Worm (Caenorhabditis elegans): Measurements from ENCODE around the gene sprr-3.

Gene sprr-3

DNA sequence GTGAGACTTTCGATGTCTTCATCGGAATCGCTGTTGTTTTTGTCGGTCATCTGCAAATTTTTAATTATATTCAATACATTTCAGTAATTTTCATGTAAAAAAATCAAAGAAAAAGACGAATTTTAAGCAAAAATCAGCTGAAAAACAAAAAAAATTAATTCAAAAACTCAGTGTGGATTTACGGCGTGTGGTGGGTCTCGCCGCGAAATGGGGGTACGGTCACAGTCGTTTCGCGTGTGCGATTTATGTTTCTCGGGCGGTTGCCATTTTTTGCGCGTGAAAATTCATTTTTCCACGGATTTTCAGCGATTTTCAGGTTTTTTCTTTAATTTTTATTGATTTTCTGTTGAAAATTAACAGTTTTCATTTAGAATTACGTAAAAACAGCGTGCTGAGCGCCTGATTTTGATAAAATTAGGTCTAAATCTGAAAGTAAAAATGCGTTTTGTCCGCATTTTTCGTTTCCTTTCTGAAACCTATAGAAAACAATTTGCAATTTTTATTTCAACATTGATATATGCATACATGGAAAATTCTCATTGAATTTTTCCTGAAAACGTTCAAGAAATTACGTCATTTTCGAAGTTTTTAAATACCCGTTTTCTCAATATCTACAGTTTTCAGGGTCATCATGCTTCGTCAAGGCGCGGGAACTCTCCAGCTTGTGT lies 46.8 kb upstream of the sprr-3 start, which contains the start of the genes ccdc-12 and Y69A2AR.18 (continued):
- TF ChIP-seq F57C9.4 (tag; optimal IDR thresholded peaks at IDR 0.05): no peak
- no peak for TF ChIP-seq ets-4 (GFP tag; optimal IDR thresholded peaks at IDR 0.05)
- TF ChIP-seq madf-6 (GFP tag; IDR thresholded peaks at IDR 0.05): peak; percentile 74
- no peak for TF ChIP-seq hlh-12 (tag; optimal IDR thresholded peaks at IDR 0.05)
- TF ChIP-seq bed-2 (GFP tag; IDR thresholded peaks at IDR 0.05): no peak
- TF ChIP-seq snpc-3.4 (tag; optimal IDR thresholded peaks at IDR 0.05): peak; percentile 21
- TF ChIP-seq pha-4 (tag; optimal IDR thresholded peaks at IDR 0.05): no peak
- peak; percentile 97 for TF ChIP-seq F33H1.4 (GFP tag; IDR thresholded peaks at IDR 0.05)
- no peak for TF ChIP-seq ztf-22 (GFP tag; optimal IDR thresholded peaks at IDR 0.05)
- TF ChIP-seq Y95B8A.8 (GFP tag; IDR thresholded peaks at IDR 0.05): no peak
- TF ChIP-seq B0035.1 (tag; optimal IDR thresholded peaks at IDR 0.05): no peak
- TF ChIP-seq tbp1 (GFP tag; optimal IDR thresholded peaks at IDR 0.05): peak; percentile 32
- no peak for TF ChIP-seq ceh-40 (GFP tag; IDR thresholded peaks at IDR 0.05)
- TF ChIP-seq attf-3 (GFP tag; conservative IDR thresholded peaks at IDR 0.05): no peak; the same call in 1 of the 2 replicates
- TF ChIP-seq mxl-1 (tag; optimal IDR thresholded peaks at IDR 0.05): no peak
- no peak for TF ChIP-seq ztf-3 (GFP tag; optimal IDR thresholded peaks at IDR 0.05)
- TF ChIP-seq mel-28 (tag; optimal IDR thresholded peaks at IDR 0.05; ENCODE audit: borderline replicate concordance): no peak
- peak; percentile 33 for TF ChIP-seq lin-54 (GFP tag; optimal IDR thresholded peaks at IDR 0.05)
- TF ChIP-seq atf-7 (tag; optimal IDR thresholded peaks at IDR 0.05): no peak
- TF ChIP-seq bed-1 (GFP tag; IDR thresholded peaks at IDR 0.05): no peak
- no peak for TF ChIP-seq cebp-2 (GFP tag; IDR thresholded peaks at IDR 0.05)
- TF ChIP-seq cebp-1 (GFP tag; IDR thresholded peaks at IDR 0.05): no peak
- TF ChIP-seq cebp-1 (tag; optimal IDR thresholded peaks at IDR 0.05): peak; percentile 60
- TF ChIP-seq hlh-26 (GFP tag; conservative IDR thresholded peaks at IDR 0.05): no peak
- peak; percentile 19 for TF ChIP-seq efl-1 (GFP tag; optimal IDR thresholded peaks at IDR 0.05)
- TF ChIP-seq mcd-1 (GFP tag; IDR thresholded peaks at IDR 0.05): peak; percentile 66
- TF ChIP-seq rcor-1 (GFP tag; IDR thresholded peaks at IDR 0.05): no peak
- no peak for TF ChIP-seq ceh-27 (GFP tag; optimal IDR thresholded peaks at IDR 0.05)
- TF ChIP-seq attf-5 (GFP tag; optimal IDR thresholded peaks at IDR 0.05): peak; percentile 58
- peak; percentile 43; the same call in 1 of the 2 replicates for TF ChIP-seq ceh-91 (GFP tag; IDR thresholded peaks at IDR 0.05)
- no peak for TF ChIP-seq F22D6.2 (tag; optimal IDR thresholded peaks at IDR 0.05)

DNA sequence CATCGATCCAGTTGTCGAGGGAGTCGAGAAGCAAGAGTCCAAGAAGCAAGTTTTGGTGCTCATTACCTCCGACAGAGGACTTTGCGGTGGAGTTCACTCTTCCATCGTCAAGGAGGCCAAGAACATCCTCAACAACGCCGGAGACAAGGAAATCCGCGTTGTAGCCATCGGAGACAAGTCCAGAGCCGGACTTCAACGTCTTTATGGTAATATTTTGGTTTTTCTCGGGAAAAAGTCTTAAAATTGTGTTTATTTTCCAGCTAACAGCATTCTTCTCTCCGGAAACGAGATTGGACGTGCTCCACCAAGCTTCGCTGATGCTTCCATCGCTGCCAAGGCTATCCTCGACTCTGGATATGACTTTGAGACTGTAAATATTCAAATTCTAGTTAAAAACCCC lies 46.0 kb upstream of the sprr-3 start:
- no peak for TF ChIP-seq attf-5 (GFP tag; optimal IDR thresholded peaks at IDR 0.05)
- no peak for TF ChIP-seq F33H1.4 (GFP tag; IDR thresholded peaks at IDR 0.05)

ce11 chrIV:2497615-2498183 lies 44.4 kb upstream of the sprr-3 start, which contains the start of gene Y69A2AR.16:
Gene Y69A2AR.16, plus strand, starts transcription at chrIV:2497803.
- no peak for TF ChIP-seq ztf-28 (GFP tag; IDR thresholded peaks at IDR 0.05)
- TF ChIP-seq repo-1 (tag; optimal IDR thresholded peaks at IDR 0.05): peak; percentile 72
- no peak for TF ChIP-seq T26A5.8 (tag; optimal IDR thresholded peaks at IDR 0.05)
- TF ChIP-seq B0019.2 (GFP tag; conservative IDR thresholded peaks at IDR 0.05): no peak
- no peak; the same call in 1 of the 2 replicates for TF ChIP-seq F33H1.4 (GFP tag; IDR thresholded peaks at IDR 0.05)
- no peak for TF ChIP-seq egl-18 (GFP tag; IDR thresholded peaks at IDR 0.05)
- no peak for TF ChIP-seq sptf-2 (GFP tag; optimal IDR thresholded peaks at IDR 0.05)
- no peak for TF ChIP-seq ceh-58 (GFP tag; IDR thresholded peaks at IDR 0.05)
- TF ChIP-seq B0035.1 (tag; optimal IDR thresholded peaks at IDR 0.05): peak; percentile 28
- TF ChIP-seq lin-35 (GFP tag; optimal IDR thresholded peaks at IDR 0.05): peak in 1 of 3 experiments; percentile 12
- TF ChIP-seq snpc-4 (GFP tag; optimal IDR thresholded peaks at IDR 0.05): no peak
- TF ChIP-seq snpc-4 (tag; optimal IDR thresholded peaks at IDR 0.05): no peak
- TF ChIP-seq rec-8 (tag; optimal IDR thresholded peaks at IDR 0.05): no peak
- TF ChIP-seq unc-130 (GFP tag; optimal IDR thresholded peaks at IDR 0.05): no peak
- no peak for TF ChIP-seq ztf-18 (tag; optimal IDR thresholded peaks at IDR 0.05)
- TF ChIP-seq tbp1 (GFP tag; optimal IDR thresholded peaks at IDR 0.05): peak; percentile 12
- TF ChIP-seq D2030.7 (GFP tag; IDR thresholded peaks at IDR 0.05): no peak
- TF ChIP-seq egl-44 (GFP tag; IDR thresholded peaks at IDR 0.05): no peak
- TF ChIP-seq pha-4 (tag; optimal IDR thresholded peaks at IDR 0.05): no peak
